Fruit fly (Drosophila melanogaster) S2 (cell line): Measurements from ENCODE around the gene CG10646.

Experiments
- CG8478 ChIP-seq: fragments of >200 bp; optimal IDR thresholded peaks from 2 replicates; lab custom pipeline; 2018
- CTCF ChIP-seq, 2 experiments: fragments of >200 bp; optimal IDR thresholded peaks; 2 replicates each; lab custom pipeline; 2018

- TF ChIP-seq CG8478 (lab: Kevin White, UChicago) = no peak
- TF ChIP-seq CTCF (optimal IDR thresholded peaks at IDR 0.05; lab: Kevin White, UChicago) = no peak
Measured at dm6 chr3L:12503865-12504650, at the start of gene CG10646, which contains the start of gene vih.
